Worm (Caenorhabditis elegans) whole organism, dauer: ENCODE measurements around the gene msp-74.

Source experiments
- unc-62 ChIP-seq: sonication (generic microtip); optimal IDR thresholded peaks from 2 replicates; lab custom pipeline; 2017; ENCODE audit warnings: missing biosample characterization, missing genetic modification reagents, missing genetic modification characterization

Gene msp-74

DNA sequence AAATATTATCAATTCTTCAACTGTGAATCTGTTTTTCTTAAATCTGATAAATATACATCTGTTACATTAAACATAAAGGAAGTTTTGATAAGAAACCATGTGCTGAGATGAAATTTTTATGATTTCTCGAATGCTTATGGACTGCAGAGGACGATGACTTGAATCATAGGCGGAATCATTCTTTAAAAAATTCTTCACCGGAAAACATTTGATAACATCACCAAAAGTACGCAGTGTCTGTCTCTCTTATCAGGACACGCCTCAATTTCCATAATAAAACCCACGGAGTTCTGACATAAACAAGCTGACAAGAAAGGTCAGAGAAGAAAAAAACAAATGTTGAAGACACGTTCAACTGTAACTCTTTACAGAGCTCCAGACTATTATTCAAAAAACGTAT is 5.4 kb downstream of the msp-74 start, which contains the start of gene F09C12.2:
Gene F09C12.2 (plus strand): TSS at position 320 of the 400 bp plus-strand sequence.
- no peak for TF ChIP-seq unc-62 (GFP tag; lab: Kevin White, UChicago)

DNA sequence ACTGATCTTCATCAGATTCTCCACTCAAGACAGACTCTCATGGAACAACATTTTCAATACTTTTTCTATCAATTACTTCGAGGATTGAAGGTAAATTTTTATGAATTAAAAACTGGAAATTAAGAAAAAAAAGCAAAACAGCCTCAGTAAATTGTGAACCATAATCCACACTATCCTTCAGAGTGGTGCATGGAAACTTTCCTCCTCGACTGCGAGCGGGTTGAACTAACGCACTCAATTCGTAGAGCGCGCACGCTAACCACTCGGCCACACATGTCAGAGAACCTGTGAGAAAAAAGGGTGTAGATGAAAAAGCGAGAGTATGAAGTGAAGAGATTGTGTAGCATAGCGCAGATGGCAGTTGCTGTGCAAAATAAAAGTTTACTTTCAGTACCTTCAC is 10.1 kb downstream of the msp-74 start:
- TF ChIP-seq unc-62 (GFP tag; lab: Kevin White, UChicago) = no peak

DNA sequence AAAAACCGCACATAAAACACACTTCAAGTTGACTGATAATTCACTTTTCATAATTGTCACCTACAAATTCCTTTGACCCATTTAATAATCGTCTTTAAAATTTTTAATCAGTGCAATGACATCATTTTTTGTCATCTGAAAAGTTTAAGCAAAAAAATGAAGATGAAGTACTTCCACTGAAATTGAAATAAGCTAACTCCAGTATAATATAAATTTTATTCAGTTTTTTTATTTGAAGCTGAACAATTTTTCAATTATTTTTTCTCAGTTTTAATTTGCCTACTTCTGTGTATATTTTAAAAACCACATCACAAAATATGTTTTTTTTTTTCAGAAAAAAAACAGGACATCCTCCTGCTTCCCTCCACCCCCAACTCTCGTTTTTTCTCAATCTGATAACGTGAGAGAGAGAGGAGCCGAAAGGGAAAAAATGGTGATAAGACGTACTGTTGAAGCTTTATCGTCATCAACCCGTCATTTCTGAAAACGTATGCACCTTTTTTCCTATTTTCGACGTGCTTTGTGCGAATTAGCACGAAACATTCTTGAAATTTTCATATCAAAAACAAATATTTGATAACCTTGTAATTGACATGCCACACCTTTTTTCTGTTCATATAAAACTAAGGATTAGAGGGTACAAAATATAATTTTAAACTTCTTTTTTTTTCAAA is 11.2 kb downstream of the msp-74 start, which contains the start of the genes C04G6.11 and mpk-2:
Gene C04G6.11 (minus strand): TSS at position 51 of the 674 bp plus-strand sequence.
Gene mpk-2 (plus strand): TSS at position 335 of the 674 bp plus-strand sequence.
- TF ChIP-seq unc-62 (GFP tag; lab: Kevin White, UChicago) = no peak

DNA sequence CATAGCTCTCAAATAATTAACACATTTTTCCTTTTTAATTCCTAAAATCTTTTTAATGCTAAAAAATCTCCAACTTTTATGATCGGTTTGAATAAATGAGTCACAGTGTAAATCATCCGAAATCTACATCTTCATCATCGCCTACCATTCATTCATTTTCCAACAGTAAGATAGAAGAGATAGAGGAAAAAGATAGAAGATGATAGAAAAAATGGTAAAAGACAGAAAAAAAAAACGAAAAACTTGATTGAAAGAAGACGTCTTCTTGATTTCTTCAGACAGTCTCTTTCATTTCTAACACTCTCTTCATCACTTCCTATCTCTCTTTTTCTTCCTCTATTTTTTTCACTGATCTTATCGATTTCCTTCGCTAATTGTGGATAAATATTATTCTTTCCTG is 11.9 kb downstream of the msp-74 start:
- TF ChIP-seq unc-62 (GFP tag; lab: Kevin White, UChicago) = no peak

DNA sequence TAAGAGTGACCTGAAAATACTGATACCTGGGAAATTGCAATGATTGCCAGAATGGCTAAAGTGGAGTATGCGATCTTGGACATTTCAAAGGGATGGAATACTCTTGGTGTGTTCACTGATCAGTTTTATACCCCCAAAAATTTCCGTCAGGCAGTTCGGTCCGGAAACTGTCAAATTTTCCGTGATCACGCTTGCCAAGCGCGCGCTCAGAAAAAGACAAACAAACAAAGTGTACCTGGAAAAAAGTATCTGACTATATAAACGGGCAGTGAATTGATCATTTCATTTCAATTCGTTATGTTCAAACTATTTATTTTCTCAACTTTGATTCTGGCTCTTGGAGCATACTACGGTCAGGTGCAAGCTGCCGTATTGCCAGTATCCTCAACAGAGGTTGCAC is 13.4 kb downstream of the msp-74 start, which contains the start of the genes idpb-3 and idpb-1:
Gene idpb-3 (minus strand): TSS at position 101 of the 400 bp plus-strand sequence.
Gene idpb-1 (plus strand): TSS at position 284 of the 400 bp plus-strand sequence.
- TF ChIP-seq unc-62 (GFP tag; lab: Kevin White, UChicago) = no peak

DNA sequence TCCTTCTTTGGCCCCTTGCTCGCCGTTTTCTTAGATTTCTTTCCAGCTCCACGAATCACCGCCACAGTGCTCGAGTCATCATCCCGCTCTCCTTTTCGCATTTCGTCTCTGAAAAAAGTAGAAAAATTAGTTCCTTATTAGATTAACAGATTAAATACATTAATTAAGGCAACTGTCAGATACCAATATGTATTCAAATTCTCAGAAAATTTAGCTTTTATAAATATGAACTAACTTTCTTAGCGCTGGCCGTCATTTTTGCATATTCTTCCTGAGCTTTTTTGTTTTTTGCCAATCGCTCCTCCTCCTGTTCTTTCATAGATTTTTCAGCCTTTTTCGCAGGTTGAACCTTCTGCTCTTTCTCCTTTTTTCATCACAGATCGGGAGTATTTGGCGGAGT is 15.5 kb downstream of the msp-74 start, which contains the start of gene C04G6.6:
Gene C04G6.6 (minus strand): TSS at position 101 of the 400 bp plus-strand sequence.
- TF ChIP-seq unc-62 (GFP tag; lab: Kevin White, UChicago) = no peak

DNA sequence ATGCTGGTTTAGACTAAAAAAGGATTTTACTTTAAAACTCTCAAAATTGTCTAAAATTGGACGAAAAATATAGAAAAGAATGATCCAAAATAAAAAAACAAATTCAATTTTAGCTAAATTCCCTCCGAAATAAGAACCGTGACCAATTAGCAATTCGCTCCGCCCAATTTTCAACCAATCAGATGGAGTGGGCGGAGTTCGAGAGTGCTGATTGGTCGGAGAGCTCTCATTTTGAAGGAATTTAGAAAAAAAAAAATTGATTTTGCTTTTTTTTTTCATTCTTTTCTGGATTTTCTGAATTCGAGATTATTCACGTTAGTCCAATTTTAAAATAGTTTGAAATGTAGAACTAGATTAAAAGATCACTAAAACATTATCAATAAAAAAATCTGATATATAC is 16.1 kb downstream of the msp-74 start:
- TF ChIP-seq unc-62 (GFP tag; lab: Kevin White, UChicago) = no peak

DNA sequence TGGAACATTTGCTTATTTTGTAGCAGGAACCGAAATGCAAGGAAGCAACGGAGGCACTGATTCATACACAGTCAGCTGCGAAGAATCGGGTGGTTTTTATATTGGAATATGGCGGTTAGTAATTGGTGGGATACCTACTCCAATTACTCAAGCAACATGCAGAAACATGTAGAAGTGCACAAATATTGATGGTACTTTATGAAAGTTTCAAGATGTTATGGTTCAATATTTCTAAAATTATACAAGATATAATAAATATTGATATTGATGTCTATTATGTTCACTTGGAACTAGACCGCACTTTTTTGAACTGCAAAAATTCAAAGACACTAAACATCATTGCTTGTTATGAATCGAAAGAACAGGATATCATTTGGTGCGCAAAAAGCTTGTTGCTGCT is 21.2 kb downstream of the msp-74 start, which contains the start of gene C04G6.13:
Gene C04G6.13 (plus strand): TSS at position 301 of the 400 bp plus-strand sequence.
- no peak for TF ChIP-seq unc-62 (GFP tag; lab: Kevin White, UChicago)

DNA sequence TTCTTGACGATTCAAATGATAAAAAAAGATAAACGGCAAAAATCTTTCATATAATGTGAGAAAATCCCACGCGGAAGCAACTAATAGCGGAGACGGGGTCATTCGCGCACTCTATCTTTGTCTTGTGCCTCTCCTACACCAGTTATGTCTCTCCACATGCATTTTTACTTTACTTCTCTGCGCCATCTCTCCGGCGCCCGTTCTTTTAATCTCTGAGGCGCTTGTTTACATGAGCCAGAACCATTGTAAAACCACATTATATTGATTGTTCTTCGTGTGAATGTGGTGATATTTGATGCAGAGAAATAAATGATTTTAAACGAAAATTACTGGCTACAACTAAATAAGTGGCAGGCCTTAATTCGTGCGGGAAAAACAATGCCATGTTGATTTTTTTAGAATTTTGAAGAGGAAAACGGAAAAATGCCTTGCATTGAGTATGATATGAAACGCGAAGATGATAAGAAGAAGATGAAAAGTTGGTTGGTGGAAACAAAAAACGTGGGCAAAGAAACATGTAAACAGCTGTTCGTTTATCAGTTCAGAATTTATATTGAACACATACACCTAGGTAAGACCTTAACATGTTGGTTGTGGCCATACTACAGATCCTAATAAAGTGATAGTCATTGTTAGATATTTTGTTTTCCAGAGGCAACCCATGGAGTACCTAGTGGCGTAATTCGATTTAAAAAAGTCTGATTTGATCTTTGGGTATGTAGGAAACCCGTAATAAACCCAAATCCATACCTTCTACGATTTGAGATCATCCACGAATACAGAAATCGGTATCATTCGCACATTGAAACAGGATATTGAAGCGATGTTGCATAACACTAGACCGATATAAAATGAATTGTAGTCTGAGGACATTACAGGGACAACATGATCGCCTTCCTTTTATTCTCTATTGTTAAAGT is 22.5 kb downstream of the msp-74 start, which contains the start of gene C04G6.2:
Gene C04G6.2 (plus strand): TSS at position 870 of the 920 bp plus-strand sequence.
- TF ChIP-seq unc-62 (GFP tag; lab: Kevin White, UChicago) = no peak

DNA sequence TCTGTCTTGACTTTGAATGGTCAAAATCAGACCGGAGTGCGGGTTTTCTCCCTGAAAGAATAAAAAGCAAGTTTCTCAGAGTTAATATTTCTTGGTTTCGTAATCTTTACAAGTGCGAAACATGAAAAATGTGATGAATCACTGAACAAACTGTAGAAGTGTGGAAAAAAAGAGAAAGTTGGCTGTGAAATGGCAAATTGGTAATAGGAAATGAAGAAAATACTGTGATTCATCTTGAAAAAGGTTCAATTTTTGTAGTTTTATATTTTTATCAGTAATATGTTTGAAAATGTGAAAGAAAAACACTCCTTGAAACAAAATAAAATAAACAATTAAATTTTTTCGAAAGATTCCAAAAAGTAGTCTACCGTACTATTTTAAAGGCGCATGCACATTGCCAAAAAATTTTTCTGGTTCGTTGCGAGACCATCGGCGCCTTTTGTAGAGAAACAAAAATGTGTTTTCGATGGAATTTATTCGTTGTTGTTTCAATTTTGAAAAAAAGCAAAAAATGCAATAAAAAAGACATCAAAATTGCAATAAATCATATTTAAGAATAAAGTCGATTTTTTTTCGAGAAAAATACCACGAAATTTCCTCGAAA is 23.4 kb downstream of the msp-74 start, which contains the start of gene pld-1:
Gene pld-1 (minus strand): TSS at position 51 of the 604 bp plus-strand sequence.
- no peak for TF ChIP-seq unc-62 (GFP tag; lab: Kevin White, UChicago)

DNA sequence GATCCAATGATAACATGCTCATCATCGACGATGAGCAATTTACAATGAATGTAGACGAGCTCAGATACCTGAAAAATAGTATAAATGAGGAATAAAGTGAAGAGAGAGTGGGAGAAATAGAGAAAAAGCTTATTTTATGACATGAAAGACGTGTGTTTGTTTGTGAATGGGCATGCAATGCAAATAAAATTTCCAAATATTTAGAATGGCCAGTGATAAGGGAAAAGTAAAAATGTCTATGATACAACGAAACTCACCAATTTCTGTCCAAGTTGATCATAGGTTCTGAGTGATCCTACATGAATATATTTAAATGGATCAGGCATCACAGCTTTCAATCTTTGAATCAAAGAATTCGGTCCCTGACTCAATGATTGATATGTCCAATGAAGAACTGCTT is 29.0 kb downstream of the msp-74 start:
- TF ChIP-seq unc-62 (GFP tag; lab: Kevin White, UChicago) = no peak

DNA sequence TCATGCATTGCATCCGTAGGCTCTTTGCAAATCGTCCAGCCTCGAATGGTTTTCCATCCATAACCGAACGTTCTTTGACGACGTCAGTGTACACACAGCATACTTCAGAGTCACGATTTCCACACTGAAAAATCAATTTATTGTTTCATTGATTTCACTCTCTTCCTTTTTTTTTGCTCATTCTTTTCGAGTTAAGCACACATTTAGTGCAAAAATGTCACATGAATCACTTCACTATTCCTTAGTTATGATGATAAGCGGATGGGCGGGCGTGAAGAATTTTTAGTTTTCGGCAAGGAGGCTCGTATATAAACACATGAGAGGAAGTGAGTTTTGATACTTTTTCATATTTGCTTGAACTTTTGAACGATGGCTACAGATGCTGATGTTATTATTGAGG is 29.7 kb downstream of the msp-74 start, which contains the start of gene txt-9:
Gene txt-9 (plus strand): TSS at position 336 of the 400 bp plus-strand sequence.
- no peak for TF ChIP-seq unc-62 (GFP tag; lab: Kevin White, UChicago)

DNA sequence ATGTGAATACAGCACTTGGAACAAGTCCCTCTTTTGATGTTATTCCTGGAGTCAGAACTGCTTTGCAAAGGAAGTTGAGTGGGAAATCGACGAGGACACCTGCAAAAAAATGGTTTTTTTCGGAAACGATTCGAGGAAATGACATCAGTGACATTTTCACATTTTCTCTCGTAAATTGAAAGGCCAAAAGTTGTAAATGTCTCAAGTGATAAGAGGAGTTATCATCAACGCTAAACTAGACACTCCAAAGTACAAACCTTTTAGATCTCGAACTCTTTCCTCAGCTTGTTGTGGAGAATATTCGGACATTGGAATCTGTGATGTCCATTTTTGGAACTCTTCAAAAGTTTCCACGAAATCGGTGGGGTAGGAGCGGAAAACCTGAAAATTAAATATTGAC is 30.9 kb downstream of the msp-74 start:
- TF ChIP-seq unc-62 (GFP tag; lab: Kevin White, UChicago) = no peak

DNA sequence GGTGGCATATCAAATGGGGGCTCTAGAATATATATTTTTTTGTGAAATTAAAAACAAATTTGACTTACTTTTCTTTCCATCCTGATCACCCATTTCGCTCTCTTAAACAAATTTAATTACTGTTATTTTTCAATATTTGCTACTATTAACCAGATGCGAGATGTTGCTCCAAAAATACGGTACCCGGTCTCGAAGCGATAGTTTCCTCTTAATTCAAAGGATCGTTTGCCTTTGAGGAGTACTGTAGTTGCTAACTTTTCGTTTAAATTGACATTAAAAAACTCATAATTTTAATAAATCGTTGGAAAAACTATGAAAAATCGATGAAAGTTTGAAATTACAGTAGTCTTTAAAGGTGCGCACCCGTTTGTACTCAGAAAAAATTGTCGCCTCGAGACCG is 31.8 kb downstream of the msp-74 start, which contains the start of gene C04G6.4:
Gene C04G6.4 (minus strand): TSS at position 101 of the 400 bp plus-strand sequence.
- no peak for TF ChIP-seq unc-62 (GFP tag; lab: Kevin White, UChicago)
